Fruit fly (Drosophila melanogaster) whole organism, wandering third instar larva: ENCODE results near the gene Ubc7.

ENCODE experiments used
- Abd-B ChIP-seq: fragments of >200 bp; optimal IDR thresholded peaks from 2 replicates; lab custom pipeline; 2017; ENCODE audit warnings: missing biosample characterization, missing genetic modification characterization
- CG32264 ChIP-seq: fragments of 200-800 bp; sonication (Bioruptor generic); optimal IDR thresholded peaks from 2 replicates; lab custom pipeline; 2016; ENCODE audit warnings: missing biosample characterization, missing genetic modification characterization
- CG9705 ChIP-seq: fragments of 200-800 bp; sonication (Bioruptor generic); optimal IDR thresholded peaks from 2 replicates; lab custom pipeline; 2018; ENCODE audit warnings: missing biosample characterization, mild to moderate bottlenecking, missing genetic modification characterization
- Dfd ChIP-seq: fragments of >200 bp; optimal IDR thresholded peaks from 2 replicates; lab custom pipeline; 2017; ENCODE audit warnings: missing biosample characterization, missing genetic modification characterization
- GATAd ChIP-seq: sonication (Bioruptor generic); optimal IDR thresholded peaks from 2 replicates; lab custom pipeline; 2016; ENCODE audit warnings: missing biosample characterization, missing genetic modification characterization
- Hnf4 ChIP-seq: fragments of 200-800 bp; sonication (Bioruptor generic); optimal IDR thresholded peaks from 2 replicates; lab custom pipeline; 2016; ENCODE audit warnings: missing biosample characterization, mild to moderate bottlenecking, missing genetic modification characterization
- Hr83 ChIP-seq: fragments of 200-300 bp; sonication (Bioruptor generic); optimal IDR thresholded peaks from 2 replicates; lab custom pipeline; 2016; ENCODE audit warnings: missing biosample characterization, mild to moderate bottlenecking, missing genetic modification characterization, moderate library complexity; ENCODE audit not compliant: poor library complexity, severe bottlenecking
- Jra ChIP-seq: sonication (Bioruptor generic); optimal IDR thresholded peaks from 2 replicates; lab custom pipeline; 2016; ENCODE audit warnings: missing biosample characterization, missing genetic modification characterization
- Mio ChIP-seq: sonication (Bioruptor generic); optimal IDR thresholded peaks from 2 replicates; lab custom pipeline; 2016; ENCODE audit warnings: missing biosample characterization, missing genetic modification characterization
- Myc ChIP-seq: fragments of >200 bp; optimal IDR thresholded peaks from 2 replicates; lab custom pipeline; 2017
- N ChIP-seq: fragments of >200 bp; optimal IDR thresholded peaks from 2 replicates; lab custom pipeline; 2018; ENCODE audit warnings: missing biosample characterization, missing external identifiers, missing genetic modification characterization
- OdsH ChIP-seq: fragments of 200-800 bp; sonication (Bioruptor generic); optimal IDR thresholded peaks from 2 replicates; lab custom pipeline; 2016; ENCODE audit warnings: missing biosample characterization, mild to moderate bottlenecking, missing genetic modification characterization
- Rel ChIP-seq, 2 experiments: fragments of 200-800 bp; sonication (Bioruptor generic) in 1 of 2; optimal IDR thresholded peaks; 2 replicates in 1 of 2; 3 replicates in 1 of 2; lab custom pipeline; 2016 to 2019; ENCODE audit warnings: mild to moderate bottlenecking in 2 of 2, missing biosample characterization in 2 of 2, missing genetic modification characterization in 2 of 2, moderate library complexity in 1 of 2
- Sp1 ChIP-seq: fragments of 200-800 bp; sonication (Bioruptor generic); optimal IDR thresholded peaks from 3 replicates; lab custom pipeline; 2019; ENCODE audit warnings: missing biosample characterization, mild to moderate bottlenecking, missing genetic modification characterization, moderate library complexity
- Vsx2 ChIP-seq: fragments of 200-300, 225-300 bp; sonication (Bioruptor generic); optimal IDR thresholded peaks from 2 replicates; lab custom pipeline; 2018; ENCODE audit warnings: missing biosample characterization, missing genetic modification characterization; ENCODE audit not compliant: partially characterized antibody
- br ChIP-seq: fragments of 200-800 bp; sonication (Bioruptor generic); optimal IDR thresholded peaks from 2 replicates; lab custom pipeline; 2016; ENCODE audit warnings: missing biosample characterization, missing genetic modification characterization
- brk ChIP-seq: fragments of 200-800 bp; sonication (Bioruptor generic); optimal IDR thresholded peaks from 2 replicates; lab custom pipeline; 2016; ENCODE audit warnings: missing biosample characterization, mild to moderate bottlenecking, missing genetic modification characterization
- dl ChIP-seq, 2 experiments: fragments of 175-275, 200-275 bp in 1 of 2; fragments of 200-275 bp in 1 of 2; sonication (Bioruptor generic); optimal IDR thresholded peaks; lab custom pipeline; 2018; ENCODE audit warnings: mild to moderate bottlenecking in 2 of 2, missing biosample characterization in 2 of 2, missing genetic modification characterization in 2 of 2, moderate library complexity in 2 of 2; ENCODE audit not compliant: partially characterized antibody in 2 of 2, insufficient read depth in 1 of 2
- dmrt93B ChIP-seq: fragments of 200-800 bp; sonication (Bioruptor generic); optimal IDR thresholded peaks from 2 replicates; lab custom pipeline; 2018; ENCODE audit warnings: missing biosample characterization, mild to moderate bottlenecking, missing genetic modification characterization
- dsf ChIP-seq: sonication (Bioruptor generic); optimal IDR thresholded peaks from 2 replicates; lab custom pipeline; 2016; ENCODE audit warnings: missing biosample characterization, missing genetic modification characterization, borderline replicate concordance
- ey ChIP-seq: fragments of 200-800 bp; sonication (Bioruptor generic); optimal IDR thresholded peaks from 2 replicates; lab custom pipeline; 2016; ENCODE audit warnings: missing biosample characterization, missing genetic modification characterization
- foxo ChIP-seq, 2 experiments: fragments of 200-800 bp; sonication (Bioruptor generic); optimal IDR thresholded peaks; 2 replicates in 1 of 2; 3 replicates in 1 of 2; lab custom pipeline; 2016 to 2017; ENCODE audit warnings: missing biosample characterization in 2 of 2, missing genetic modification characterization in 2 of 2
- fru ChIP-seq: fragments of 200-800 bp; sonication (Bioruptor generic); optimal IDR thresholded peaks from 3 replicates; lab custom pipeline; 2016; ENCODE audit warnings: missing biosample characterization, mild to moderate bottlenecking, missing genetic modification characterization
- h ChIP-seq: fragments of 200-800 bp; sonication (Bioruptor generic); optimal IDR thresholded peaks from 3 replicates; lab custom pipeline; 2016; ENCODE audit warnings: missing biosample characterization, mild to moderate bottlenecking, missing genetic modification characterization
- lola ChIP-seq: fragments of >200 bp; optimal IDR thresholded peaks from 2 replicates; lab custom pipeline; 2017; ENCODE audit warnings: missing biosample characterization, missing genetic modification characterization
- pan ChIP-seq: fragments of >200 bp; optimal IDR thresholded peaks from 2 replicates; lab custom pipeline; 2017
- psq ChIP-seq: fragments of 200-800 bp; sonication (Bioruptor generic); optimal IDR thresholded peaks from 3 replicates; lab custom pipeline; 2017; ENCODE audit warnings: missing biosample characterization, mild to moderate bottlenecking, missing genetic modification characterization, moderate library complexity
- rgr ChIP-seq: fragments of 200-800 bp; sonication (Bioruptor generic); optimal IDR thresholded peaks from 3 replicates; lab custom pipeline; 2016; ENCODE audit warnings: missing biosample characterization, mild to moderate bottlenecking, missing genetic modification characterization
- sage ChIP-seq: fragments of 200-800 bp; sonication (Bioruptor generic); optimal IDR thresholded peaks from 2 replicates; lab custom pipeline; 2016; ENCODE audit warnings: missing biosample characterization, mild to moderate bottlenecking, missing genetic modification characterization
- sv ChIP-seq: fragments of 200-800 bp; sonication (Bioruptor generic); optimal IDR thresholded peaks from 3 replicates; lab custom pipeline; 2016; ENCODE audit warnings: missing biosample characterization, missing genetic modification characterization
- tai ChIP-seq: sonication (Bioruptor generic); optimal IDR thresholded peaks from 2 replicates; lab custom pipeline; 2016; ENCODE audit warnings: missing biosample characterization, missing genetic modification characterization
- woc ChIP-seq: sonication (Bioruptor generic); optimal IDR thresholded peaks from 2 replicates; lab custom pipeline; 2016; ENCODE audit warnings: missing biosample characterization, mild to moderate bottlenecking, missing genetic modification characterization

Ubc7 gene

DNA sequence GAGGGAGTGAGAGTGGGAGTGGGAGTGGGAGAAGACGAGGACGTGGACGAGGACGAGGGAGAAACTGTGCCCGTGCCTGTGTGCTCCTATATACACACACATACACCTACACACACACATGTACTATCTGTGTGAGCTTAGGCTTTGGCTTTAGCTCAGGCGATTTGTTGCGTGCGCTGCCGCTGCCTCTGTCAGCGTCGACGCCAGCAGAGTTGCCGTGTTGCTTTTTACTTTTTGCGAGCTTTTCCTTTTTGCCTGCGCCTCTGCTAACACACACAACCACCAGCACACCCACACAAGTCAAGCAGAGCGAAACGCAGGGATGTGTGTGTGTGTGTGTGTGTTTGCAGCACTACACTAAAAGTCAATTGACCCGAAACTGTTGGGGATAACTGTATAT, 11.3 kb upstream of the Ubc7 start:
- TF ChIP-seq woc (no peak), Rel (GFP tag; optimal IDR thresholded peaks at IDR 0.05; lab: Kevin White, UChicago) (no peak), Rel (tag; optimal IDR thresholded peaks at IDR 0.05; lab: Kevin White, UChicago) (no peak), rgr (GFP tag; lab: Kevin White, UChicago) (no peak), Hr83 (GFP tag; lab: Kevin White, UChicago) (peak; percentile 37), sage (GFP tag; lab: Kevin White, UChicago) (no peak)

DNA sequence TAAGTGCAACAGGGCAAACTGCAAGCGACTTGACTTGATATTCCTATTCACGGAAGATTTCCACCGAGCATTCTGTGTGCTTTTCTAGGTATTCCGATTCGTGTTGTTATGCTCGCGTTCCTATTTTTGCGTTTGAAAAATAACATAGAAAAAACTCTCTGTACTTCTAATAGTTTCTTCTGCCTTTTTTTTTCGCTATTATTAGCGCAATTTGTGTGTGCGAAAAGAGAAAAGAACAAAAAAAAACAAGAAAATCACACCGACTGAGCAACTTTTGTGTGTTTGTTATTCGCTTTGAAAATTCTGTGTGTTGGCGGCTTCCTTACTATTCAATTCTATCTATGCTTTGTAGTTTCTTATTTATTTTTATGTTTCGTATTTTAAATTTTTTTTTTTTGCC, 9.7 kb upstream of the Ubc7 start:
- TF ChIP-seq brk (GFP tag; lab: Kevin White, UChicago), result no peak

DNA sequence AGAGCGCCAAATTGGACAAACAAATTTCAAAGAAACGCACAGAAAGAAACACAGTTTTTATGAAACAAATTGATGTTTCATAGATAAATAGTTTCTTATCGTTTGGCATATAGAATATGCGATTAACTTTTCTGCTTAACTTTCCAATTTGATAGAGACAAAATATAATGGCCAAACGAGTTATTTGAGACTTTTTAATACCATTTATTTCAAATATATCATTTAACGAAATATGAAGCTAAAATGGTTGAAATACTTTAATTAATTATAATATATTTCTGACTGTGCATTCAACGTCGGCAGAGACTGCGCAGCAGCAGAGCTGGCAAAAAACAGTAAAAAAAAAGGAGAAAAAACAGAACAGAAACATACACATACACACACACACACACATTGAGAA, 7.9 kb upstream of the Ubc7 start:
- TF ChIP-seq OdsH (GFP tag; lab: Kevin White, UChicago) (peak; percentile 6), CG9705 (GFP tag; lab: Kevin White, UChicago) (no peak), dl (GFP tag; optimal IDR thresholded peaks at IDR 0.05; lab: Kevin White, UChicago; ENCODE audit: insufficient read depth in 1 of 2, partially characterized antibody in 2 of 2) (no peak), foxo (GFP tag; optimal IDR thresholded peaks at IDR 0.05; lab: Kevin White, UChicago) (peak in 1 of 2 experiments; percentile 44), fru (no peak), rgr (GFP tag; lab: Kevin White, UChicago) (no peak), Hnf4 (GFP tag; lab: Kevin White, UChicago) (no peak), Dfd (GFP tag; lab: Kevin White, UChicago) (no peak), dmrt93B (GFP tag; lab: Kevin White, UChicago) (no peak), br (GFP tag; lab: Kevin White, UChicago) (no peak), ey (GFP tag; lab: Kevin White, UChicago) (peak; percentile 18), Hr83 (GFP tag; lab: Kevin White, UChicago) (no peak), Rel (GFP tag; optimal IDR thresholded peaks at IDR 0.05; lab: Kevin White, UChicago) (no peak), Rel (tag; optimal IDR thresholded peaks at IDR 0.05; lab: Kevin White, UChicago) (no peak), Vsx2 (GFP tag; lab: Kevin White, UChicago) (no peak), pan (lab: Kevin White, UChicago) (no peak), Sp1 (GFP tag; lab: Kevin White, UChicago) (no peak), Abd-B (GFP tag; lab: Kevin White, UChicago) (no peak), woc (no peak), GATAd (GFP tag; lab: Kevin White, UChicago) (no peak), Myc (lab: Kevin White, UChicago) (no peak), dsf (GFP tag; lab: Kevin White, UChicago) (no peak)

dm6 chrX:16586178-16586890, 7.1 kb upstream of the Ubc7 start:
- TF ChIP-seq Sp1 (GFP tag; lab: Kevin White, UChicago), result peak; percentile 42
- peak; percentile 14 for TF ChIP-seq N (GFP tag; lab: Kevin White, UChicago)
- TF ChIP-seq sv (GFP tag; lab: Kevin White, UChicago), result no peak
- peak; percentile 7 for TF ChIP-seq Jra (GFP tag; lab: Kevin White, UChicago)
- TF ChIP-seq sage (GFP tag; lab: Kevin White, UChicago), result no peak
- no peak for TF ChIP-seq CG9705 (GFP tag; lab: Kevin White, UChicago)
- TF ChIP-seq Hnf4 (GFP tag; lab: Kevin White, UChicago), result peak; percentile 7
- no peak for TF ChIP-seq Vsx2 (GFP tag; lab: Kevin White, UChicago)
- TF ChIP-seq tai, result no peak
- no peak for TF ChIP-seq CG32264 (GFP tag; lab: Kevin White, UChicago)
- TF ChIP-seq fru, result no peak
- TF ChIP-seq dl (GFP tag; optimal IDR thresholded peaks at IDR 0.05; lab: Kevin White, UChicago; ENCODE audit: insufficient read depth in 1 of 2, partially characterized antibody in 2 of 2), result no peak
- TF ChIP-seq dsf (GFP tag; lab: Kevin White, UChicago), result no peak
- TF ChIP-seq h (GFP tag; lab: Kevin White, UChicago), result no peak
- no peak for TF ChIP-seq psq (GFP tag; lab: Kevin White, UChicago)
- no peak for TF ChIP-seq rgr (GFP tag; lab: Kevin White, UChicago)
- TF ChIP-seq lola, result no peak
- no peak for TF ChIP-seq Mio (GFP tag; lab: Kevin White, UChicago)
- no peak for TF ChIP-seq Myc (lab: Kevin White, UChicago)
- no peak for TF ChIP-seq ey (GFP tag; lab: Kevin White, UChicago)
